Worm (Caenorhabditis elegans) whole organism, L1 larva: Measurements from ENCODE around the gene D1044.6.

Source experiments
- C34B4.2 ChIP-seq: sonication (generic microtip); optimal IDR thresholded peaks from 2 replicates; lab custom pipeline; 2017; ENCODE audit warnings: mild to moderate bottlenecking, missing genetic modification characterization, missing compliant biosample characterization
- Y116A8C.19 ChIP-seq: sonication (generic microtip); optimal IDR thresholded peaks from 2 replicates; lab custom pipeline; 2016; ENCODE audit warnings: missing compliant biosample characterization, missing genetic modification characterization, borderline replicate concordance
- aha-1 ChIP-seq: fragments of 150-350 bp; optimal IDR thresholded peaks from 2 replicates; lab custom pipeline; 2014; ENCODE audit warnings: missing biosample characterization, missing genetic modification characterization
- aly-2 ChIP-seq: fragments of 150-350 bp; optimal IDR thresholded peaks from 2 replicates; lab custom pipeline; 2014; ENCODE audit warnings: missing biosample characterization, missing genetic modification characterization
- blmp-1 ChIP-seq: fragments of 150-350 bp; optimal IDR thresholded peaks from 2 replicates; lab custom pipeline; 2014; ENCODE audit warnings: missing biosample characterization, missing genetic modification characterization
- ceh-63 ChIP-seq: fragments of 200-800 bp; sonication (Bioruptor generic); optimal IDR thresholded peaks from 2 replicates; lab custom pipeline; 2018; ENCODE audit warnings: mild to moderate bottlenecking, missing genetic modification characterization, missing compliant biosample characterization
- ceh-8 ChIP-seq: fragments of 200-800 bp; sonication (Bioruptor generic); optimal IDR thresholded peaks from 2 replicates; lab custom pipeline; 2018; ENCODE audit warnings: mild to moderate bottlenecking, missing genetic modification characterization, moderate library complexity, missing compliant biosample characterization
- ceh-82 ChIP-seq, 3 experiments: fragments of 150-350 bp in 1 of 3; sonication (generic microtip) in 2 of 3; optimal IDR thresholded peaks; 2 replicates each; lab custom pipeline; 2014 to 2017; ENCODE audit warnings: missing biosample characterization in 3 of 3, missing genetic modification characterization in 3 of 3
- ceh-88 ChIP-seq: fragments of 200-800 bp; sonication (Bioruptor generic); IDR thresholded peaks from 2 replicates; pipeline ENCODE4 v1.3.6; 2022; ENCODE audit warnings: missing genetic modification characterization, missing compliant biosample characterization
- dpl-1 ChIP-seq, 3 experiments: fragments of 150-350 bp in 2 of 3; sonication (generic microtip) in 1 of 3; optimal IDR thresholded peaks; 2 replicates each; lab custom pipeline; 2014 to 2017; ENCODE audit warnings: missing biosample characterization in 3 of 3, missing genetic modification characterization in 3 of 3, missing genetic modification reagents in 3 of 3
- egl-13 ChIP-seq: sonication (generic microtip); optimal IDR thresholded peaks from 2 replicates; lab custom pipeline; 2016; ENCODE audit warnings: missing genotype, missing genetic modification reagents, missing genetic modification characterization, missing compliant biosample characterization
- elt-3 ChIP-seq, 6 experiments: fragments of 150-350 bp in 1 of 6; sonication (generic microtip); optimal IDR thresholded peaks; 2 replicates each; lab custom pipeline; 2017 to 2018; ENCODE audit warnings: missing biosample characterization in 6 of 6, missing genetic modification characterization in 6 of 6, inconsistent platforms in 1 of 6
- ets-5 ChIP-seq: fragments of 200-800 bp; sonication (Bioruptor generic); IDR thresholded peaks from 2 replicates; pipeline ENCODE4 v1.3.6; 2022; ENCODE audit warnings: missing genetic modification characterization, missing compliant biosample characterization
- fkh-10 ChIP-seq: sonication (generic microtip); optimal IDR thresholded peaks from 2 replicates; lab custom pipeline; 2017; ENCODE audit warnings: missing biosample characterization, missing genetic modification reagents, missing genetic modification characterization
- fkh-8 ChIP-seq: sonication (generic microtip); optimal IDR thresholded peaks from 2 replicates; lab custom pipeline; 2016; ENCODE audit warnings: mild to moderate bottlenecking, missing genetic modification characterization, missing compliant biosample characterization
- grh-1 ChIP-seq: fragments of 200-800 bp; sonication (Bioruptor generic); IDR thresholded peaks from 2 replicates; pipeline ENCODE4 v1.3.6; 2022; ENCODE audit warnings: missing genetic modification reagents, missing genetic modification characterization, missing compliant biosample characterization
- hlh-17 ChIP-seq: fragments of 200-800 bp; sonication (Bioruptor generic); optimal IDR thresholded peaks from 2 replicates; lab custom pipeline; 2018; ENCODE audit warnings: missing genetic modification characterization, mild to moderate bottlenecking, missing compliant biosample characterization, moderate library complexity, borderline replicate concordance
- hlh-4 ChIP-seq: sonication (generic microtip); optimal IDR thresholded peaks from 2 replicates; lab custom pipeline; 2016; ENCODE audit warnings: mild to moderate bottlenecking, missing genetic modification characterization, missing compliant biosample characterization
- hpl-2 ChIP-seq: fragments of 150-350 bp; optimal IDR thresholded peaks from 2 replicates; lab custom pipeline; 2014; ENCODE audit warnings: missing biosample characterization, missing genetic modification reagents, missing genetic modification characterization
- lin-13 ChIP-seq: fragments of 150-350 bp; optimal IDR thresholded peaks from 2 replicates; lab custom pipeline; 2014; ENCODE audit warnings: missing biosample characterization, missing genetic modification reagents, missing genetic modification characterization
- lin-15B ChIP-seq: fragments of 150-350 bp; sonication (generic microtip); optimal IDR thresholded peaks from 3 replicates; lab custom pipeline; 2014; ENCODE audit warnings: missing biosample characterization, missing genetic modification characterization
- lin-35 ChIP-seq, 2 experiments: fragments of 150-350 bp; optimal IDR thresholded peaks; 2 replicates each; lab custom pipeline; 2014; ENCODE audit warnings: missing biosample characterization in 2 of 2, missing genetic modification characterization in 2 of 2, missing genetic modification reagents in 2 of 2
- lin-39 ChIP-seq: fragments of 150-350 bp; optimal IDR thresholded peaks from 2 replicates; lab custom pipeline; 2014; ENCODE audit warnings: missing biosample characterization, missing genetic modification reagents, missing genetic modification characterization
- lir-3 ChIP-seq: sonication (generic microtip); optimal IDR thresholded peaks from 2 replicates; lab custom pipeline; 2016; ENCODE audit warnings: mild to moderate bottlenecking, missing genetic modification characterization, moderate library complexity, missing compliant biosample characterization; ENCODE audit not compliant: poor library complexity
- mef-2 ChIP-seq: fragments of 150-350 bp; optimal IDR thresholded peaks from 2 replicates; lab custom pipeline; 2014; ENCODE audit warnings: missing biosample characterization, missing genetic modification characterization
- nhr-11 ChIP-seq: fragments of 150-350 bp; optimal IDR thresholded peaks from 2 replicates; lab custom pipeline; 2014; ENCODE audit warnings: missing biosample characterization, missing genetic modification characterization
- nhr-12 ChIP-seq: sonication (generic microtip); optimal IDR thresholded peaks from 2 replicates; lab custom pipeline; 2017; ENCODE audit warnings: missing biosample characterization, missing genetic modification characterization
- nhr-19 ChIP-seq: fragments of 200-800 bp; sonication (Bioruptor generic); conservative IDR thresholded peaks from 2 replicates; pipeline ENCODE4 v1.3.6; 2022; ENCODE audit warnings: missing genetic modification characterization, missing compliant biosample characterization
- nhr-20 ChIP-seq: sonication (generic microtip); optimal IDR thresholded peaks from 2 replicates; lab custom pipeline; 2016; ENCODE audit warnings: mild to moderate bottlenecking, missing genetic modification characterization, missing compliant biosample characterization
- nhr-237 ChIP-seq: fragments of 150-350 bp; optimal IDR thresholded peaks from 2 replicates; lab custom pipeline; 2014; ENCODE audit warnings: missing biosample characterization, missing genetic modification characterization
- nhr-71 ChIP-seq: sonication (generic microtip); optimal IDR thresholded peaks from 2 replicates; lab custom pipeline; 2016; ENCODE audit warnings: mild to moderate bottlenecking, missing genetic modification characterization, moderate library complexity, missing compliant biosample characterization
- nhr-77 ChIP-seq: fragments of 150-350 bp; optimal IDR thresholded peaks from 2 replicates; lab custom pipeline; 2014; ENCODE audit warnings: missing biosample characterization, missing genetic modification characterization
- nhr-84 ChIP-seq: sonication (generic microtip); optimal IDR thresholded peaks from 2 replicates; lab custom pipeline; 2017; ENCODE audit warnings: missing biosample characterization, missing genetic modification characterization
- nhr-90 ChIP-seq: sonication (generic microtip); optimal IDR thresholded peaks from 2 replicates; lab custom pipeline; 2016; ENCODE audit warnings: mild to moderate bottlenecking, missing genetic modification characterization, missing compliant biosample characterization; ENCODE audit not compliant: poor library complexity
- pag-3 ChIP-seq: sonication (generic microtip); optimal IDR thresholded peaks from 2 replicates; lab custom pipeline; 2017; ENCODE audit warnings: missing genetic modification characterization, mild to moderate bottlenecking, missing compliant biosample characterization, antibody characterized with exemption, borderline replicate concordance; ENCODE audit not compliant: insufficient read depth
- pqm-1 ChIP-seq: sonication (generic microtip); optimal IDR thresholded peaks from 3 replicates; lab custom pipeline; 2017; ENCODE audit warnings: missing biosample characterization, missing genetic modification characterization
- skn-1 ChIP-seq: fragments of 150-350 bp; optimal IDR thresholded peaks from 2 replicates; lab custom pipeline; 2014; ENCODE audit warnings: missing biosample characterization, missing genetic modification characterization
- snu-23 ChIP-seq: sonication (generic microtip); optimal IDR thresholded peaks from 2 replicates; lab custom pipeline; 2016; ENCODE audit warnings: missing genetic modification characterization, missing compliant biosample characterization
- swsn-7 ChIP-seq: sonication (generic microtip); optimal IDR thresholded peaks from 2 replicates; lab custom pipeline; 2016; ENCODE audit warnings: missing genetic modification characterization, missing compliant biosample characterization
- tbx-2 ChIP-seq: sonication (generic microtip); optimal IDR thresholded peaks from 2 replicates; lab custom pipeline; 2016; ENCODE audit warnings: missing genetic modification characterization, missing compliant biosample characterization
- unc-30 ChIP-seq: sonication (generic microtip); optimal IDR thresholded peaks from 2 replicates; lab custom pipeline; 2017; ENCODE audit warnings: missing biosample characterization, missing genetic modification characterization
- unc-62 ChIP-seq: fragments of 150-350 bp; optimal IDR thresholded peaks from 2 replicates; lab custom pipeline; 2014; ENCODE audit warnings: missing biosample characterization, missing genetic modification reagents, missing genetic modification characterization
- unc-86 ChIP-seq: sonication (generic microtip); optimal IDR thresholded peaks from 2 replicates; lab custom pipeline; 2016; ENCODE audit warnings: missing genetic modification characterization, missing compliant biosample characterization
- unc-98 ChIP-seq: fragments of 200-800 bp; sonication (Bioruptor generic); IDR thresholded peaks from 2 replicates; pipeline ENCODE4 v1.3.6; 2022; ENCODE audit warnings: missing genetic modification characterization, missing compliant biosample characterization
- vab-15 ChIP-seq: sonication (generic microtip); optimal IDR thresholded peaks from 2 replicates; lab custom pipeline; 2017; ENCODE audit warnings: missing genotype, mild to moderate bottlenecking, missing genetic modification characterization, missing compliant biosample characterization
- xbp-1 ChIP-seq: sonication (generic microtip); optimal IDR thresholded peaks from 2 replicates; lab custom pipeline; 2016; ENCODE audit warnings: missing genetic modification characterization, missing compliant biosample characterization
- zip-4 ChIP-seq: fragments of 200-800 bp; sonication (Bioruptor generic); optimal IDR thresholded peaks from 2 replicates; lab custom pipeline; 2018; ENCODE audit warnings: mild to moderate bottlenecking, missing genetic modification characterization, moderate library complexity, missing compliant biosample characterization
- ztf-11 ChIP-seq, 2 experiments: sonication (generic microtip); optimal IDR thresholded peaks; 2 replicates each; lab custom pipeline; 2016 to 2017; ENCODE audit warnings: missing genetic modification characterization in 2 of 2, missing biosample characterization in 1 of 2, missing compliant biosample characterization in 1 of 2

The D1044.6 gene

ce11 chrIII:5543050-5543449, at the start of gene D1044.6:
TSS of gene D1044.6 (minus strand) at chrIII:5543177.
- TF ChIP-seq lin-39 (tag; lab: Kevin White, UChicago) (no peak), dpl-1 (GFP tag; optimal IDR thresholded peaks at IDR 0.05; lab: Kevin White, UChicago) (no peak), lin-15B (tag; lab: Kevin White, UChicago) (no peak), ets-5 (no peak), nhr-19 (no peak), snu-23 (GFP tag; lab: Kevin White, UChicago) (no peak), nhr-71 (tag; lab: Kevin White, UChicago) (no peak), ceh-63 (GFP tag; lab: Kevin White, UChicago) (no peak), grh-1 (GFP tag; lab: Robert Waterston, UW) (no peak), skn-1 (tag; lab: Kevin White, UChicago) (no peak), nhr-77 (tag; lab: Kevin White, UChicago) (no peak), hlh-4 (no peak), fkh-10 (no peak), nhr-20 (tag; lab: Kevin White, UChicago) (no peak), hlh-17 (GFP tag; lab: Kevin White, UChicago) (no peak), ceh-82 (tag; optimal IDR thresholded peaks at IDR 0.05; lab: Kevin White, UChicago) (no peak), mef-2 (no peak), fkh-8 (tag; lab: Kevin White, UChicago) (no peak), unc-86 (no peak), C34B4.2 (tag; lab: Kevin White, UChicago) (no peak)
- TF ChIP-seq, all 84 proteins: peak for 0

DNA sequence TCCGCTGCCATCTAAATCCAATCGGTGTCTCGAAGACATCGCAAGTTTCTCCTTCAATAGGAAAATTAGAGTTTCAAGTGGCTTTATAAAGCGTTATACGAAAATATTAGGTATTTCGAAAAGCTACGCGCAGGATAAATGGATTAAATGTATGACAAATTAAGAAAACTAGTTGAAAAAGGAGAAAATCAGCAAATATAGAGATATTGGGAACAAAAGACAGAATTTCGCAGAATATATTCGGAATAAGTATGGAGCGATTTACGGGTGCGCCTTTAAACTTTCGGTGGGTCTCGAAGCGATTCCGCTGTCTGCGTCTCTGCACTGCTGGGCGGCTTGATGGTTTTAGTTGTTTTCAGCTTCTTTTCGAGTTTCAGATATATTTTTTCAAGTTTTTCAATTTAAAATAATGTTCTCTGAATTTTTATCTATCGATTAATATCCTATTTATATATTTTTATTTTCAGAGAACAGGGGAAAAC, 48.7 kb upstream of the D1044.6 start, which contains the start of the genes ddx-15 and ucr-1:
Gene ddx-15 (minus strand): TSS at position 51 of the 482 bp plus-strand sequence.
Gene ucr-1 (plus strand): TSS at position 468 of the 482 bp plus-strand sequence.
- TF ChIP-seq fkh-8 (tag; lab: Kevin White, UChicago), result peak; percentile 72
- TF ChIP-seq unc-62 (GFP tag; lab: Kevin White, UChicago), result no peak
- peak; percentile 69 for TF ChIP-seq unc-86
- no peak for TF ChIP-seq nhr-11 (tag; lab: Kevin White, UChicago)
- no peak for TF ChIP-seq unc-98
- TF ChIP-seq lir-3 (tag; lab: Kevin White, UChicago), result peak; percentile 39
- TF ChIP-seq hlh-17 (GFP tag; lab: Kevin White, UChicago), result no peak
- no peak; the same call in 1 of the 2 replicates for TF ChIP-seq grh-1 (GFP tag; lab: Robert Waterston, UW)
- peak; percentile 82 to 85 for TF ChIP-seq lin-35 (GFP tag; optimal IDR thresholded peaks at IDR 0.05; lab: Kevin White, UChicago)
- TF ChIP-seq tbx-2 (tag; lab: Kevin White, UChicago), result peak; percentile 55
- TF ChIP-seq aha-1 (tag; lab: Kevin White, UChicago), result no peak
- TF ChIP-seq nhr-77 (tag; lab: Kevin White, UChicago), result peak; percentile 51
- peak; percentile 34 for TF ChIP-seq nhr-90 (tag; lab: Kevin White, UChicago)
- TF ChIP-seq hlh-4, result no peak
- TF ChIP-seq hpl-2 (GFP tag; lab: Kevin White, UChicago), result no peak
- TF ChIP-seq dpl-1 (GFP tag; optimal IDR thresholded peaks at IDR 0.05; lab: Kevin White, UChicago), result peak; percentile 69 to 78 (median 72)
- TF ChIP-seq aly-2, result no peak
- no peak for TF ChIP-seq ets-5
- TF ChIP-seq pag-3 (tag; lab: Kevin White, UChicago), result no peak
- TF ChIP-seq pqm-1 (tag; lab: Kevin White, UChicago), result no peak
- TF ChIP-seq elt-3 (tag; optimal IDR thresholded peaks at IDR 0.05; lab: Kevin White, UChicago), result no peak
- TF ChIP-seq nhr-237 (tag; lab: Kevin White, UChicago), result no peak
- no peak for TF ChIP-seq ceh-63 (GFP tag; lab: Kevin White, UChicago)
- TF ChIP-seq xbp-1 (tag; lab: Kevin White, UChicago), result peak; percentile 73
- TF ChIP-seq mef-2, result no peak
- TF ChIP-seq nhr-84, result no peak
- TF ChIP-seq ceh-8 (GFP tag; lab: Kevin White, UChicago), result no peak
- peak; percentile 66 for TF ChIP-seq nhr-20 (tag; lab: Kevin White, UChicago)
- TF ChIP-seq lin-13, result peak; percentile 25
- peak; percentile 8 for TF ChIP-seq egl-13
- TF ChIP-seq Y116A8C.19 (tag; lab: Kevin White, UChicago), result no peak
- TF ChIP-seq swsn-7 (tag; lab: Kevin White, UChicago), result peak; percentile 66
- TF ChIP-seq lin-39 (tag; lab: Kevin White, UChicago), result no peak
- TF ChIP-seq nhr-12 (tag; lab: Kevin White, UChicago), result no peak
- no peak for TF ChIP-seq unc-30 (tag; lab: Kevin White, UChicago)
- TF ChIP-seq vab-15 (tag; lab: Kevin White, UChicago), result peak; percentile 17
- TF ChIP-seq ztf-11 (tag; optimal IDR thresholded peaks at IDR 0.05; lab: Kevin White, UChicago), result no peak
- TF ChIP-seq blmp-1 (tag; lab: Kevin White, UChicago), result no peak
- no peak; the same call in 1 of the 2 replicates for TF ChIP-seq ceh-88
- no peak for TF ChIP-seq zip-4
